Fruit fly (Drosophila melanogaster) whole organism, embryonic: ENCODE results near the gene Faa.

Experiments used
- Asciz ChIP-seq: fragments of 200-800 bp; sonication (Bioruptor generic); optimal IDR thresholded peaks from 2 replicates; lab custom pipeline; 2017; ENCODE audit warnings: missing biosample characterization, mild to moderate bottlenecking, missing genetic modification characterization, missing genetic modification reagents
- Bgb ChIP-seq: fragments of 200-800 bp; sonication (Bioruptor generic); IDR thresholded peaks from 2 replicates; pipeline ENCODE4 v1.3.6; 2022; ENCODE audit warnings: missing biosample characterization, missing genetic modification characterization; ENCODE audit not compliant: partially characterized antibody
- Blimp-1 ChIP-seq: fragments of 200-800 bp; sonication (Bioruptor generic); optimal IDR thresholded peaks from 3 replicates; lab custom pipeline; 2018; ENCODE audit warnings: missing biosample characterization, missing genetic modification characterization, mild to moderate bottlenecking, moderate library complexity, missing genetic modification reagents
- CG10431 ChIP-seq: fragments of 200-800 bp; sonication (Bioruptor generic); optimal IDR thresholded peaks from 3 replicates; lab custom pipeline; 2018; ENCODE audit warnings: missing biosample characterization, mild to moderate bottlenecking, missing genetic modification characterization
- CG10462 ChIP-seq: fragments of 200-800 bp; sonication (Bioruptor generic); optimal IDR thresholded peaks from 2 replicates; lab custom pipeline; 2016; ENCODE audit warnings: missing biosample characterization, missing genetic modification characterization
- CG11504 ChIP-seq: fragments of 200-800 bp; sonication (Bioruptor generic); optimal IDR thresholded peaks from 3 replicates; lab custom pipeline; 2019; ENCODE audit warnings: missing biosample characterization, mild to moderate bottlenecking, missing genetic modification characterization, moderate library complexity
- CG11696 ChIP-seq: fragments of 200-800 bp; sonication (Bioruptor generic); IDR thresholded peaks from 2 replicates; pipeline ENCODE4 v1.3.6; 2022; ENCODE audit warnings: missing biosample characterization, missing genetic modification characterization
- CG11723 ChIP-seq: fragments of 200-800 bp; sonication (Bioruptor generic); optimal IDR thresholded peaks from 2 replicates; lab custom pipeline; 2017; ENCODE audit warnings: missing biosample characterization, mild to moderate bottlenecking, missing genetic modification characterization
- CG13296 ChIP-seq: fragments of 200-800 bp; sonication (Bioruptor generic); optimal IDR thresholded peaks from 3 replicates; lab custom pipeline; 2018; ENCODE audit warnings: missing biosample characterization, mild to moderate bottlenecking, missing genetic modification characterization
- CG13424 ChIP-seq: fragments of 200-800 bp; sonication (Bioruptor generic); optimal IDR thresholded peaks from 2 replicates; lab custom pipeline; 2019; ENCODE audit warnings: missing biosample characterization, mild to moderate bottlenecking, missing genetic modification characterization, moderate library complexity
- CG15269 ChIP-seq: fragments of 200-800 bp; sonication (Bioruptor generic); optimal IDR thresholded peaks from 2 replicates; lab custom pipeline; 2018; ENCODE audit warnings: missing biosample characterization, mild to moderate bottlenecking, missing genetic modification characterization, moderate library complexity
- CG18599 ChIP-seq: fragments of 200-800 bp; sonication (Bioruptor generic); optimal IDR thresholded peaks from 3 replicates; lab custom pipeline; 2017; ENCODE audit warnings: missing biosample characterization, missing genetic modification characterization, mild to moderate bottlenecking, moderate library complexity, missing genetic modification reagents
- CG18619 ChIP-seq: fragments of 200-800 bp; sonication (Bioruptor generic); optimal IDR thresholded peaks from 3 replicates; lab custom pipeline; 2017; ENCODE audit warnings: missing biosample characterization, mild to moderate bottlenecking, missing genetic modification characterization
- CG2202 ChIP-seq: fragments of 200-800 bp; sonication (Bioruptor generic); optimal IDR thresholded peaks from 2 replicates; lab custom pipeline; 2018; ENCODE audit warnings: missing biosample characterization, mild to moderate bottlenecking, missing genetic modification characterization
- CG2678 ChIP-seq: fragments of 200-800 bp; sonication (Bioruptor generic); optimal IDR thresholded peaks from 3 replicates; lab custom pipeline; 2019; ENCODE audit warnings: missing biosample characterization, mild to moderate bottlenecking, missing genetic modification characterization, moderate library complexity
- CG30431 ChIP-seq: fragments of 200-800 bp; sonication (Bioruptor generic); optimal IDR thresholded peaks from 2 replicates; lab custom pipeline; 2017; ENCODE audit warnings: missing biosample characterization, missing genetic modification characterization
- CG31224 ChIP-seq: fragments of 200-800 bp; sonication (Bioruptor generic); IDR thresholded peaks from 2 replicates; pipeline ENCODE4 v1.3.6; 2022; ENCODE audit warnings: missing biosample characterization, missing genetic modification characterization
- CG31441 ChIP-seq: fragments of 200-800 bp; sonication (Bioruptor generic); IDR thresholded peaks from 2 replicates; pipeline ENCODE4 v1.3.6; 2022; ENCODE audit warnings: missing biosample characterization, missing genetic modification characterization
- CG3163 ChIP-seq: fragments of 200-800 bp; sonication (Bioruptor generic); optimal IDR thresholded peaks from 3 replicates; lab custom pipeline; 2016; ENCODE audit warnings: missing biosample characterization, missing genetic modification characterization
- CG3407 ChIP-seq: fragments of 200-800 bp; sonication (Bioruptor generic); optimal IDR thresholded peaks from 2 replicates; lab custom pipeline; 2018; ENCODE audit warnings: missing biosample characterization, mild to moderate bottlenecking, missing genetic modification characterization
- CG3838 ChIP-seq: fragments of 200-800 bp; sonication (Bioruptor generic); optimal IDR thresholded peaks from 3 replicates; lab custom pipeline; 2016; ENCODE audit warnings: missing biosample characterization, missing genetic modification characterization
- CG5245 ChIP-seq: fragments of 200-800 bp; sonication (Bioruptor generic); optimal IDR thresholded peaks from 3 replicates; lab custom pipeline; 2016; ENCODE audit warnings: missing biosample characterization, missing genetic modification characterization
- CG7372 ChIP-seq: fragments of 200-800 bp; sonication (Bioruptor generic); IDR thresholded peaks from 2 replicates; pipeline ENCODE4 v1.3.6; 2022; ENCODE audit warnings: missing biosample characterization, missing genetic modification characterization
- CG7839 ChIP-seq: fragments of 200-800 bp; sonication (Bioruptor generic); optimal IDR thresholded peaks from 3 replicates; lab custom pipeline; 2018; ENCODE audit warnings: missing biosample characterization, mild to moderate bottlenecking, missing genetic modification characterization, moderate library complexity
- CG8924 ChIP-seq: fragments of 200-800 bp; optimal IDR thresholded peaks from 3 replicates; lab custom pipeline; 2019; ENCODE audit warnings: missing biosample characterization, mild to moderate bottlenecking, missing genetic modification characterization, moderate library complexity
- CrebB ChIP-seq: fragments of 200-800 bp; sonication (Bioruptor generic); optimal IDR thresholded peaks from 3 replicates; lab custom pipeline; 2018; ENCODE audit warnings: missing biosample characterization, mild to moderate bottlenecking, missing genetic modification characterization
- Eip74EF ChIP-seq, 2 experiments: fragments of 200-800 bp in 1 of 2; fragments of >200 bp in 1 of 2; sonication (Bioruptor generic) in 1 of 2; optimal IDR thresholded peaks; 2 replicates each; lab custom pipeline; 2017 to 2019; ENCODE audit warnings: missing biosample characterization in 2 of 2, missing genetic modification characterization in 2 of 2, mild to moderate bottlenecking in 1 of 2, moderate library complexity in 1 of 2
- Fer2 ChIP-seq: fragments of 200-800 bp; sonication (Bioruptor generic); optimal IDR thresholded peaks from 2 replicates; lab custom pipeline; 2018; ENCODE audit warnings: missing biosample characterization, mild to moderate bottlenecking, missing genetic modification characterization, moderate library complexity
- Hr51 ChIP-seq, 2 experiments: fragments of 200-800 bp; sonication (Bioruptor generic); optimal IDR thresholded peaks; 2 replicates in 1 of 2; 3 replicates in 1 of 2; lab custom pipeline; 2016 to 2018; ENCODE audit warnings: missing biosample characterization in 2 of 2, missing genetic modification characterization in 2 of 2, mild to moderate bottlenecking in 1 of 2, moderate library complexity in 1 of 2
- Poxn ChIP-seq: fragments of 200-800 bp; sonication (Bioruptor generic); IDR thresholded peaks from 2 replicates; pipeline ENCODE4 v1.3.6; 2022; ENCODE audit warnings: missing biosample characterization, missing genetic modification characterization
- Xrp1 ChIP-seq: fragments of 200-800 bp; sonication (Bioruptor generic); IDR thresholded peaks from 2 replicates; pipeline ENCODE4 v1.3.6; 2022; ENCODE audit warnings: missing biosample characterization, missing genetic modification characterization
- YL-1 ChIP-seq: fragments of 200-800 bp; sonication (Bioruptor generic); optimal IDR thresholded peaks from 3 replicates; lab custom pipeline; 2017; ENCODE audit warnings: missing biosample characterization, mild to moderate bottlenecking, missing genetic modification characterization
- ase ChIP-seq: fragments of 200-800 bp; sonication (Bioruptor generic); IDR thresholded peaks from 3 replicates; pipeline ENCODE4 v1.3.6; 2022; ENCODE audit warnings: missing biosample characterization, missing genetic modification characterization
- bcd ChIP-seq: fragments of 200-800 bp; sonication (Bioruptor generic); optimal IDR thresholded peaks from 2 replicates; lab custom pipeline; 2017; ENCODE audit warnings: missing biosample characterization, mild to moderate bottlenecking, missing genetic modification characterization
- dmrt11E ChIP-seq: fragments of 200-800 bp; sonication (Bioruptor generic); optimal IDR thresholded peaks from 3 replicates; lab custom pipeline; 2018; ENCODE audit warnings: missing biosample characterization, mild to moderate bottlenecking, missing genetic modification characterization, moderate library complexity
- esg ChIP-seq: fragments of 200-800 bp; sonication (Bioruptor generic); conservative IDR thresholded peaks from 2 replicates; pipeline ENCODE4 v1.3.6; 2022; ENCODE audit warnings: missing biosample characterization, missing genetic modification characterization
- eyg ChIP-seq: fragments of 200-800 bp; sonication (Bioruptor generic); optimal IDR thresholded peaks from 3 replicates; lab custom pipeline; 2016; ENCODE audit warnings: missing biosample characterization, missing genetic modification characterization
- fru ChIP-seq: fragments of >200 bp; optimal IDR thresholded peaks from 2 replicates; lab custom pipeline; 2017
- gcm2 ChIP-seq: fragments of 200-800 bp; sonication (Bioruptor generic); optimal IDR thresholded peaks from 2 replicates; lab custom pipeline; 2016; ENCODE audit warnings: missing biosample characterization, missing genetic modification characterization
- grau ChIP-seq: fragments of 200-800 bp; optimal IDR thresholded peaks from 3 replicates; lab custom pipeline; 2019; ENCODE audit warnings: missing biosample characterization, mild to moderate bottlenecking, missing genetic modification characterization, moderate library complexity
- gro ChIP-seq: fragments of 200-800 bp; sonication (Bioruptor generic); optimal IDR thresholded peaks from 2 replicates; lab custom pipeline; 2016; ENCODE audit warnings: missing biosample characterization, missing genetic modification characterization
- h ChIP-seq: fragments of >200 bp; optimal IDR thresholded peaks from 2 replicates; lab custom pipeline; 2017
- onecut ChIP-seq: fragments of 200-800 bp; sonication (Bioruptor generic); IDR thresholded peaks from 2 replicates; pipeline ENCODE4 v1.3.6; 2022; ENCODE audit warnings: missing biosample characterization, missing genetic modification characterization
- pan ChIP-seq, 4 experiments: fragments of >200 bp in 3 of 4; fragments of 200-800 bp in 1 of 4; sonication (Bioruptor generic) in 1 of 4; optimal IDR thresholded peaks in 3 of 4; IDR thresholded peaks in 1 of 4; 2 replicates each; pipeline versions ENCODE4 v1.3.6 to Lab custom; 2017 to 2022; ENCODE audit warnings: missing biosample characterization in 2 of 4, missing genetic modification characterization in 2 of 4, mixed read lengths in 1 of 4
- pnt ChIP-seq: fragments of 200-800 bp; sonication (Bioruptor generic); optimal IDR thresholded peaks from 3 replicates; lab custom pipeline; 2016; ENCODE audit warnings: missing biosample characterization, missing genetic modification characterization
- sd ChIP-seq: fragments of 200-800 bp; sonication (Bioruptor generic); optimal IDR thresholded peaks from 3 replicates; lab custom pipeline; 2018; ENCODE audit warnings: missing biosample characterization, mild to moderate bottlenecking, missing genetic modification characterization, moderate library complexity
- sens ChIP-seq: fragments of 200-800 bp; sonication (Bioruptor generic); peaks from one replicate; lab custom pipeline; 2016; ENCODE audit warnings: missing biosample characterization, missing genetic modification characterization
- seq ChIP-seq: fragments of 200-800 bp; sonication (Bioruptor generic); IDR thresholded peaks from 2 replicates; pipeline ENCODE4 v1.3.6; 2022; ENCODE audit warnings: missing biosample characterization, missing genetic modification characterization
- sqz ChIP-seq: fragments of 200-800 bp; sonication (Bioruptor generic); optimal IDR thresholded peaks from 3 replicates; lab custom pipeline; 2018; ENCODE audit warnings: missing biosample characterization, mild to moderate bottlenecking, missing genetic modification characterization
- unpg ChIP-seq: fragments of 200-800 bp; sonication (Bioruptor generic); optimal IDR thresholded peaks from 3 replicates; lab custom pipeline; 2018; ENCODE audit warnings: missing biosample characterization, mild to moderate bottlenecking, missing genetic modification characterization, moderate library complexity

The Faa gene

DNA sequence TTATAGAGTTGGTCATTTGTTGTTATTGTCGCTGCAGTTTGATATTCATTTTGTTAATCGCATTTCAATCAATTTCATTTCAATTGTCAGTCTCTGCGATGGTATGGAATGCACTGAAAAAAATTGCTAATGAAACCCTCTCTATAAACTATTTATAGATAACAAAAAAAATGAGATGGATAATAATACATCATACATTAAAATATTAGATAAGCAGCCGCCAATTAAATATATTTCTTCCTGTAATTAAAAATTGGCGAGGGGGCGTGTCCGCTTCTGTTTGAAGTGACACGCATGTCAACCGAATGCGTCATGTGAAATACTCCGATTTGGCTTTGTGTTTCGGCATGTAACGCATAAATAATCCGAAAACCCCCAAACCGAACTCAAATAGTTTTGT, 29.3 kb downstream of the Faa start (continued):
- TF ChIP-seq CG13424 (tag; lab: Kevin White, UChicago) (peak; percentile 7), Bgb (GFP tag; lab: Robert Waterston, UW) (no peak), ase (GFP tag; lab: Robert Waterston, UW) (peak; percentile 48; the same call in 1 of the 3 replicates), CG10431 (GFP tag; lab: Kevin White, UChicago) (no peak), pan (optimal IDR thresholded peaks at IDR 0.05; lab: Kevin White, UChicago) (no peak), pan (GFP tag; optimal IDR thresholded peaks at IDR 0.05 in 1 of 2, IDR thresholded peaks at IDR 0.05 in 1 of 2) (peak in 1 of 2 experiments; percentile 55), CG2678 (tag; lab: Kevin White, UChicago) (peak; percentile 29), Blimp-1 (GFP tag; lab: Kevin White, UChicago) (peak; percentile 4), CG3407 (GFP tag; lab: Kevin White, UChicago) (no peak), YL-1 (GFP tag; lab: Kevin White, UChicago) (no peak), CG2202 (tag; lab: Kevin White, UChicago) (no peak), CG15269 (peak; percentile 29), pnt (GFP tag; lab: Kevin White, UChicago) (no peak), Asciz (GFP tag; lab: Kevin White, UChicago) (peak; percentile 16), gcm2 (GFP tag; lab: Kevin White, UChicago) (no peak), eyg (GFP tag; lab: Kevin White, UChicago) (no peak), CG18619 (no peak), CrebB (tag; lab: Kevin White, UChicago) (no peak), esg (GFP tag; lab: Robert Waterston, UW) (0 out of 2 replicates have a peak, but pooled peaks have one; percentile 6), CG7839 (tag; lab: Kevin White, UChicago) (peak; percentile 14), CG18599 (no peak), CG31441 (GFP tag; lab: Robert Waterston, UW) (peak; percentile 17; the same call in 1 of the 2 replicates), CG30431 (GFP tag; lab: Kevin White, UChicago) (no peak), Eip74EF (GFP tag; optimal IDR thresholded peaks at IDR 0.05; lab: Kevin White, UChicago) (peak in 1 of 2 experiments; percentile 49), sens (GFP tag; lab: Kevin White, UChicago) (peak; percentile 20), Hr51 (GFP tag; optimal IDR thresholded peaks at IDR 0.05; lab: Kevin White, UChicago) (peak in 1 of 2 experiments; percentile 63), CG11696 (GFP tag; lab: Robert Waterston, UW) (no peak), CG10462 (GFP tag; lab: Kevin White, UChicago) (no peak), gro (GFP tag; lab: Kevin White, UChicago) (no peak), CG31224 (GFP tag; lab: Robert Waterston, UW) (no peak), Fer2 (no peak), CG13296 (GFP tag; lab: Kevin White, UChicago) (no peak), grau (tag; lab: Kevin White, UChicago) (peak; percentile 18), CG11504 (peak; percentile 52), seq (GFP tag; lab: Robert Waterston, UW) (no peak), Xrp1 (GFP tag; lab: Robert Waterston, UW) (0 out of 2 replicates have a peak, but pooled peaks have one; percentile 17), CG3163 (no peak), Poxn (GFP tag; lab: Robert Waterston, UW) (no peak), dmrt11E (tag; lab: Kevin White, UChicago) (no peak), CG11723 (GFP tag; lab: Kevin White, UChicago) (no peak), CG5245 (GFP tag; lab: Kevin White, UChicago) (no peak), unpg (GFP tag; lab: Kevin White, UChicago) (peak; percentile 29), sd (tag; lab: Kevin White, UChicago) (peak; percentile 55), fru (no peak), sqz (GFP tag; lab: Kevin White, UChicago) (no peak), CG3838 (GFP tag; lab: Kevin White, UChicago) (no peak), CG8924 (tag; lab: Kevin White, UChicago) (peak; percentile 7), onecut (GFP tag; lab: Robert Waterston, UW) (no peak), bcd (no peak), CG7372 (GFP tag; lab: Robert Waterston, UW) (peak; percentile 31; the same call in 1 of the 2 replicates), h (lab: Kevin White, UChicago) (no peak)
